Fruit fly (Drosophila melanogaster): ENCODE measurements around the gene Cph.
A peak's percentile ranks its signal among the peaks of the same experiment; 100 is the strongest.

Gene Cph

dm6 chrX:7241985-7242627, 104.6 kb downstream of the Cph start (continued):
- peak; percentile 5 for TF ChIP-seq pros (GFP tag; optimal IDR thresholded peaks at IDR 0.05)
- peak; percentile 89 for TF ChIP-seq CG1233 (GFP tag; optimal IDR thresholded peaks at IDR 0.05)
- TF ChIP-seq wor (GFP tag; IDR thresholded peaks at IDR 0.05) = 0 out of 2 replicates have a peak, but pooled peaks have one; percentile 11
- TF ChIP-seq abd-A (tag; optimal IDR thresholded peaks at IDR 0.05) = no peak
- peak; percentile 70 for TF ChIP-seq Oaz (GFP tag; IDR thresholded peaks at IDR 0.05)
- TF ChIP-seq CG7556 (GFP tag; optimal IDR thresholded peaks at IDR 0.05) = peak; percentile 37
- peak; percentile 73 for TF ChIP-seq Sox102F (GFP tag; optimal IDR thresholded peaks at IDR 0.05)
- no peak for TF ChIP-seq bbx (GFP tag; IDR thresholded peaks at IDR 0.05; ENCODE audit: partially characterized antibody)
- peak; percentile 74 for TF ChIP-seq Oli (tag; optimal IDR thresholded peaks at IDR 0.05)
- peak; percentile 86 for TF ChIP-seq Adf1 (GFP tag; IDR thresholded peaks at IDR 0.05)
- peak; percentile 54 for TF ChIP-seq cg (GFP tag; optimal IDR thresholded peaks at IDR 0.05)
- TF ChIP-seq Myb (GFP tag; optimal IDR thresholded peaks at IDR 0.05) = peak; percentile 55
- TF ChIP-seq insv (GFP tag; optimal IDR thresholded peaks at IDR 0.05) = peak in 1 of 2 experiments; percentile 85
- peak; percentile 67 for TF ChIP-seq chm (GFP tag; IDR thresholded peaks at IDR 0.05)
- TF ChIP-seq Hr78 (GFP tag; optimal IDR thresholded peaks at IDR 0.05) = no peak
- peak; percentile 6 for TF ChIP-seq MESR4 (GFP tag; optimal IDR thresholded peaks at IDR 0.05)
- peak; percentile 68 for TF ChIP-seq Dad (GFP tag; optimal IDR thresholded peaks at IDR 0.05)
- TF ChIP-seq Med (GFP tag) = peak; percentile 98
- TF ChIP-seq CG9437 (GFP tag; optimal IDR thresholded peaks at IDR 0.05) = peak; percentile 66
- peak; percentile 41; the same call in 1 of the 4 replicates for TF ChIP-seq Gug (GFP tag; IDR thresholded peaks at IDR 0.05)
- no peak for TF ChIP-seq CG34224 (GFP tag; IDR thresholded peaks at IDR 0.05; ENCODE audit: partially characterized antibody)
- peak; percentile 39; the same call in 1 of the 2 replicates for TF ChIP-seq dimm (GFP tag; IDR thresholded peaks at IDR 0.05)
- TF ChIP-seq Sry-β (GFP tag; optimal IDR thresholded peaks at IDR 0.05) = peak; percentile 55
- peak; percentile 74; the same call in 2 of the 3 replicates for TF ChIP-seq ase (GFP tag; IDR thresholded peaks at IDR 0.05)
- peak; percentile 67 for TF ChIP-seq luna (GFP tag; optimal IDR thresholded peaks at IDR 0.05)
- peak; percentile 46; the same call in 1 of the 3 replicates for TF ChIP-seq z (GFP tag; IDR thresholded peaks at IDR 0.05)
- no peak for TF ChIP-seq chinmo (GFP tag; IDR thresholded peaks at IDR 0.05; ENCODE audit: partially characterized antibody)
- TF ChIP-seq CG11723 (GFP tag; optimal IDR thresholded peaks at IDR 0.05) = peak; percentile 80
- no peak for TF ChIP-seq aop (GFP tag; IDR thresholded peaks at IDR 0.05)
- no peak for TF ChIP-seq rib (GFP tag; IDR thresholded peaks at IDR 0.05)
- no peak for TF ChIP-seq br (optimal IDR thresholded peaks at IDR 0.05)
- peak; percentile 89 for TF ChIP-seq CG4328 (GFP tag; optimal IDR thresholded peaks at IDR 0.05)
- peak; percentile 55; the same call in 2 of the 3 replicates for TF ChIP-seq so (GFP tag; IDR thresholded peaks at IDR 0.05)
- no peak for TF ChIP-seq nerfin-2 (GFP tag; IDR thresholded peaks at IDR 0.05; ENCODE audit: partially characterized antibody)
- TF ChIP-seq NFAT (GFP tag; IDR thresholded peaks at IDR 0.05) = peak; percentile 84
- peak; percentile 70 for TF ChIP-seq grau (tag; optimal IDR thresholded peaks at IDR 0.05)
- TF ChIP-seq YL-1 (GFP tag; optimal IDR thresholded peaks at IDR 0.05) = peak; percentile 85
- TF ChIP-seq CG7357 (GFP tag; IDR thresholded peaks at IDR 0.05) = peak; percentile 60; the same call in 1 of the 3 replicates
- peak; percentile 49 for TF ChIP-seq lilli (GFP tag; optimal IDR thresholded peaks at IDR 0.05)
- TF ChIP-seq h (optimal IDR thresholded peaks at IDR 0.05) = no peak
- TF ChIP-seq CG17361 (GFP tag; IDR thresholded peaks at IDR 0.05) = peak; percentile 74
- peak; percentile 34 for TF ChIP-seq tx (GFP tag; optimal IDR thresholded peaks at IDR 0.05)
- 0 out of 2 replicates have a peak, but pooled peaks have one; percentile 48 for TF ChIP-seq ro (GFP tag; IDR thresholded peaks at IDR 0.05)
- TF ChIP-seq Six4 (GFP tag; optimal IDR thresholded peaks at IDR 0.05) = peak; percentile 54
- TF ChIP-seq slbo (GFP tag; IDR thresholded peaks at IDR 0.05) = peak; percentile 83
- TF ChIP-seq klu (GFP tag; IDR thresholded peaks at IDR 0.05) = peak; percentile 14; the same call in 1 of the 2 replicates
- TF ChIP-seq Jarid2 (GFP tag; optimal IDR thresholded peaks at IDR 0.05) = peak; percentile 71
- peak; percentile 77 for TF ChIP-seq HmgD (GFP tag; optimal IDR thresholded peaks at IDR 0.05)
- peak; percentile 82 for TF ChIP-seq CG11085 (GFP tag; IDR thresholded peaks at IDR 0.05)
- TF ChIP-seq CG3163 (GFP tag; optimal IDR thresholded peaks at IDR 0.05) = peak; percentile 65
